Fruit fly (Drosophila melanogaster): ENCODE data around the gene Hs3st-B.
A peak's percentile ranks its signal among the peaks of the same experiment; 100 is the strongest.

Gene Hs3st-B

dm6 chrX:19243379-19243834, 5.0 kb upstream of the Hs3st-B start, which contains the start of gene CG7889 (continued):
- TF ChIP-seq CG13287 (GFP tag; IDR thresholded peaks at IDR 0.05; ENCODE audit: partially characterized antibody) (peak; percentile 11; the same call in 1 of the 2 replicates), gem (tag; optimal IDR thresholded peaks at IDR 0.05) (peak; percentile 17), CG33557 (GFP tag; optimal IDR thresholded peaks at IDR 0.05) (no peak), NFAT (GFP tag; IDR thresholded peaks at IDR 0.05) (no peak), Hsf (GFP tag; optimal IDR thresholded peaks at IDR 0.05) (peak; percentile 6), trem (tag; optimal IDR thresholded peaks at IDR 0.05) (peak; percentile 7), Lhr (GFP tag; optimal IDR thresholded peaks at IDR 0.05) (no peak), Side (GFP tag; optimal IDR thresholded peaks at IDR 0.05) (peak; percentile 15), CG3995 (GFP tag; optimal IDR thresholded peaks at IDR 0.05) (peak; percentile 70), CG17361 (GFP tag; IDR thresholded peaks at IDR 0.05) (peak; percentile 67), CG10147 (GFP tag; optimal IDR thresholded peaks at IDR 0.05) (peak; percentile 18), CG1603 (tag; optimal IDR thresholded peaks at IDR 0.05) (peak; percentile 64), CG32772 (GFP tag; IDR thresholded peaks at IDR 0.05) (no peak), CG10979 (tag; optimal IDR thresholded peaks at IDR 0.05) (peak; percentile 10), tio (GFP tag; optimal IDR thresholded peaks at IDR 0.05) (no peak), dysf (GFP tag; IDR thresholded peaks at IDR 0.05) (no peak; the same call in 1 of the 3 replicates), CG11696 (GFP tag; IDR thresholded peaks at IDR 0.05) (no peak), Camta (GFP tag; optimal IDR thresholded peaks at IDR 0.05) (peak; percentile 31), CG2678 (tag; optimal IDR thresholded peaks at IDR 0.05) (peak; percentile 61), MESR4 (GFP tag; optimal IDR thresholded peaks at IDR 0.05) (peak; percentile 61), CG12769 (tag; optimal IDR thresholded peaks at IDR 0.05) (peak; percentile 16), Blimp-1 (GFP tag; optimal IDR thresholded peaks at IDR 0.05) (peak; percentile 79), Meics (GFP tag; optimal IDR thresholded peaks at IDR 0.05) (peak; percentile 84), CG8290 (GFP tag; optimal IDR thresholded peaks at IDR 0.05) (peak; percentile 36), CG8290 (tag; optimal IDR thresholded peaks at IDR 0.05) (peak in 1 of 2 experiments; percentile 76), CG1647 (GFP tag; optimal IDR thresholded peaks at IDR 0.05) (peak; percentile 6), CG15601 (tag; optimal IDR thresholded peaks at IDR 0.05) (peak; percentile 39), CG14965 (GFP tag; optimal IDR thresholded peaks at IDR 0.05; ENCODE audit: borderline replicate concordance) (no peak), Tbp (GFP tag; optimal IDR thresholded peaks at IDR 0.05) (no peak), pho (GFP tag; optimal IDR thresholded peaks at IDR 0.05) (no peak), rib (GFP tag; IDR thresholded peaks at IDR 0.05) (no peak), bowl (GFP tag; IDR thresholded peaks at IDR 0.05) (no peak), HLH54F (GFP tag; optimal IDR thresholded peaks at IDR 0.05) (no peak), chn (GFP tag; optimal IDR thresholded peaks at IDR 0.05) (no peak), CG4424 (GFP tag; optimal IDR thresholded peaks at IDR 0.05) (peak; percentile 58), hkb (optimal IDR thresholded peaks at IDR 0.05) (no peak), hkb (GFP tag; IDR thresholded peaks at IDR 0.05) (no peak), ind (GFP tag; optimal IDR thresholded peaks at IDR 0.05) (peak; percentile 8), trh (GFP tag; optimal IDR thresholded peaks at IDR 0.05) (no peak), CG14050 (GFP tag; IDR thresholded peaks at IDR 0.05) (no peak), Lpt (GFP tag; optimal IDR thresholded peaks at IDR 0.05) (no peak), ash1 (GFP tag; optimal IDR thresholded peaks at IDR 0.05) (no peak), phol (tag; optimal IDR thresholded peaks at IDR 0.05) (peak; percentile 40), CG12104 (GFP tag; optimal IDR thresholded peaks at IDR 0.05) (peak; percentile 4), CG13296 (GFP tag; optimal IDR thresholded peaks at IDR 0.05) (peak; percentile 24), CG12942 (GFP tag; optimal IDR thresholded peaks at IDR 0.05) (no peak), zen (tag; optimal IDR thresholded peaks at IDR 0.05) (peak; percentile 13), CG3163 (GFP tag; optimal IDR thresholded peaks at IDR 0.05) (no peak), CG9727 (GFP tag; optimal IDR thresholded peaks at IDR 0.05) (peak; percentile 22), peb (GFP tag; IDR thresholded peaks at IDR 0.05) (no peak), stc (GFP tag; IDR thresholded peaks at IDR 0.05) (no peak), gsb (GFP tag; IDR thresholded peaks at IDR 0.05) (no peak)
